Worm (Caenorhabditis elegans) whole organism, L4/young adult: Measurements from ENCODE around the gene K11E4.1.

ENCODE experiments used
- W03F9.2 ChIP-seq: fragments of 150-350 bp; optimal IDR thresholded peaks from 2 replicates; lab custom pipeline; 2014; ENCODE audit warnings: missing biosample characterization, missing genetic modification characterization
- dao-5 ChIP-seq: sonication (generic microtip); optimal IDR thresholded peaks from 2 replicates; lab custom pipeline; 2016; ENCODE audit warnings: missing genotype, missing genetic modification characterization, moderate library complexity, missing compliant biosample characterization

DNA sequence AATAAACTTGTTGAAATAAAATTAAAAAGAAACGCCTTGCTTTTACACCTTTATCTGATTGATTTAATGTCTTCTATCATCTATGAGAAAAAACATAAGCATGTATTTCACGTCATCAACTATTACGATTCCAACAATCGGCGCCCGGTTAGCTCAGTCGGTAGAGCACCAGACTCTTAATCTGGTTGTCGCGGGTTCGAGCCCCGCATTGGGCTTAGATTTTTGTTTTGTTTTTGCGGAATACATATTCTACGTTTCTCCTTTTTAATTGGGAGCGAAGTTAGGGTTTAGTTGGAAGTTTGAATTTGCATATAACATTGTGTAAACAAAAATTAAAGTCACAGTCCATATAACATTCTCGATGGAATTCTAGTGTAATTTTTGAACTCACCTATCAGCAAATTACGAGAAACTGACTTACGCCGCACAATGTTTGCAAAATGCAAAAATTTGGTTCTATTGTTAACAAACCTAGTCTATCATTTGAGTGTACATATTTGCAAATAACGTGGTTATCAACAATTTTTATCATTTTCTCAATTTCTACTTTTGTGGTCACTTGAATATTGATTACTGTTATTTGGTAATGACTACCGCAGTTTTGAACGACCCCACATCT, 3.2 kb downstream of the K11E4.1 start, which contains the start of gene shc-3:
- TF ChIP-seq dao-5 (tag; lab: Kevin White, UChicago) (no peak), W03F9.2 (tag; lab: Kevin White, UChicago) (no peak)
